Fruit fly (Drosophila melanogaster): ENCODE measurements around the gene CG7179.

CG7179 gene

DNA sequence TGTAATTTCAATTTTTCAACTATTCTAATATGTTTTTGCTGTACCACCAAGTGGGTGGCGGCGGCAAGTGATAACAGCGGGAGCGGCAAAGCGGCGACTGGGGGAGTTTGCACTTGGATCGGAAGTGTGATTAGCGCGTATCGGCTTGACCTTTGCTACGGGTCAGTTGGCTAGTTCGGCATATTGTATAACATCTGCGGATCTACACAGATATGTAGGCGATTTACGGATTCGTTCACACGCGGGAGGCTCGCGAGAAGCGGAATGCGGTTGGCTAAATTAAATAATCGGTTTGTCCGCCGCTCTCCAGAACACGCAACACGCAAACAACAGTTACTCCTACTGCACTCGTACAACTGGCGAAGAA lies 12.2 kb upstream of the CG7179 start:
- TF ChIP-seq EcR (GFP tag; optimal IDR thresholded peaks at IDR 0.05), result no peak
- no peak for TF ChIP-seq CG34367 (tag; optimal IDR thresholded peaks at IDR 0.05)

DNA sequence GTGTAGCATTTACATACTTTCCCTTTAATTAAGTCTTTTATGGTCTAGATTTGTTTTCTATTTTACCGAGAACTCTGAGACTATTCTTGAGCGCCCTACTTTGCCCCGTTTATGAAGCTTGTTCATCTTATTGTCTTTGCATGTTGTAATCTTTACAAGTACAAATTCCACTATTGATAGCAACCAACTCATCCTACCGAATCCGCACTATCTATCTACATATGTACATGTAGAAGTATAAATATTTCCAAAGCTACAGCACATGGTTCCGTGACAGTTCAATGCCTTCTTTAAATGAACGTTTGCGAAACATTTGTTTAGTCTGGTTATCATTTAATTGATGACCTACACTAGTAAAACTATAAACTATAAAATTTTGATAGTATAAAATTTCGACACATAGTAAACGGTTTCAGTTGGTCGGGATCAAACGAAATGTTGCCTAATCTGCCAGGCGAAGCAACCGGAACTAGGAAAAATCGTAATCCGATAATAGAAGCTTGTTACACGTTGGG lies 11.2 kb upstream of the CG7179 start:
- TF ChIP-seq Ets98B (GFP tag; IDR thresholded peaks at IDR 0.05) (peak; percentile 9; the same call in 1 of the 2 replicates), gl (tag; optimal IDR thresholded peaks at IDR 0.05) (no peak)

- TF ChIP-seq Ets98B (GFP tag; IDR thresholded peaks at IDR 0.05) (peak; percentile 86), Pif1A (GFP tag; optimal IDR thresholded peaks at IDR 0.05) (peak; percentile 80), gl (tag; optimal IDR thresholded peaks at IDR 0.05) (peak; percentile 51), CG34367 (tag; optimal IDR thresholded peaks at IDR 0.05) (peak; percentile 59), CG15710 (tag; optimal IDR thresholded peaks at IDR 0.05) (no peak), CG4496 (GFP tag; IDR thresholded peaks at IDR 0.05) (peak; percentile 91), D1 (tag; optimal IDR thresholded peaks at IDR 0.05) (no peak), Snoo (tag; optimal IDR thresholded peaks at IDR 0.05) (no peak), CG32121 (GFP tag; IDR thresholded peaks at IDR 0.05) (peak; percentile 79), CG10348 (GFP tag; IDR thresholded peaks at IDR 0.05) (no peak), CG13204 (GFP tag; optimal IDR thresholded peaks at IDR 0.05) (no peak), CG8159 (tag; optimal IDR thresholded peaks at IDR 0.05) (peak; percentile 68), CG12605 (GFP tag; IDR thresholded peaks at IDR 0.05) (peak; percentile 82), Pif1B (GFP tag; optimal IDR thresholded peaks at IDR 0.05) (peak; percentile 79), CG17806 (tag; optimal IDR thresholded peaks at IDR 0.05) (no peak), fd96Ca (GFP tag; IDR thresholded peaks at IDR 0.05) (peak; percentile 74), CG14655 (GFP tag; optimal IDR thresholded peaks at IDR 0.05) (peak; percentile 80), CG9948 (tag; optimal IDR thresholded peaks at IDR 0.05) (no peak), CG8301 (tag; optimal IDR thresholded peaks at IDR 0.05) (peak; percentile 80), EcR (GFP tag; optimal IDR thresholded peaks at IDR 0.05) (no peak), rn (GFP tag; IDR thresholded peaks at IDR 0.05) (0 out of 2 replicates have a peak, but pooled peaks have one; percentile 7)
Observed at dm6 chr2L:7782788-7783401, 5.1 kb upstream of the CG7179 start, which contains the start of gene Brd7-9. Gene Brd7-9 (plus strand): TSS chr2L:7782865.

dm6 chr2L:7781165-7781564 lies 3.3 kb upstream of the CG7179 start, which contains the start of gene CG7164:
Gene CG7164 (plus strand): TSS chr2L:7781465.
- TF ChIP-seq Snoo (tag; optimal IDR thresholded peaks at IDR 0.05), result no peak
- no peak for TF ChIP-seq Pif1A (GFP tag; optimal IDR thresholded peaks at IDR 0.05)
- TF ChIP-seq CG13204 (GFP tag; optimal IDR thresholded peaks at IDR 0.05), result no peak
- TF ChIP-seq CG8159 (tag; optimal IDR thresholded peaks at IDR 0.05), result no peak
- TF ChIP-seq rn (GFP tag; IDR thresholded peaks at IDR 0.05), result no peak
- no peak for TF ChIP-seq CG12605 (GFP tag; IDR thresholded peaks at IDR 0.05)
- TF ChIP-seq Pif1B (GFP tag; optimal IDR thresholded peaks at IDR 0.05), result no peak

DNA sequence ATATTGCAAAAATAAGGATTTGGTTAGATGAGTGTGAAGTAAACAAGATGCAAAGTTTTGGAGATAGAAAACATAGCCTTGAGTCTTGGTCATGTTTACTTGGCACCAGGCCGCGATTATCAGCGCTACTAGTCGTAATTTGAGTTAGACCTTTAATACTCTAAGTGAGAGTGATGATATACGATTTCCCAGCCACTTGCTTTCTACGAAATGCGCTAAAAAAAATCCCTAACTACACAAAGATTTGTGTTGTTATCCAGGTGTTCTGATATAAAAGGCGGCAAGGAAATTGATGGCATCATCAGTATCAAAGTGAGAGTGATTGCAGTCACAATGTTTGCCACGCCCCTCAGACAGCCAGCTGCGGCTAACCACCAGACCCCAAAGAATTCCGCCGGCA lies 2.0 kb upstream of the CG7179 start, which contains the start of gene Uro:
Uro (plus strand) TSS at position 301 of the 400 bp plus-strand sequence.
- TF ChIP-seq CG14655 (GFP tag; optimal IDR thresholded peaks at IDR 0.05), result no peak
- no peak for TF ChIP-seq gl (tag; optimal IDR thresholded peaks at IDR 0.05)
- TF ChIP-seq Pif1B (GFP tag; optimal IDR thresholded peaks at IDR 0.05), result no peak
- TF ChIP-seq Snoo (tag; optimal IDR thresholded peaks at IDR 0.05), result no peak
- no peak for TF ChIP-seq Ets98B (GFP tag; IDR thresholded peaks at IDR 0.05)
- TF ChIP-seq CG12605 (GFP tag; IDR thresholded peaks at IDR 0.05), result no peak
- no peak for TF ChIP-seq CG13204 (GFP tag; optimal IDR thresholded peaks at IDR 0.05)
- TF ChIP-seq CG15710 (tag; optimal IDR thresholded peaks at IDR 0.05), result no peak
- TF ChIP-seq CG9948 (tag; optimal IDR thresholded peaks at IDR 0.05), result no peak
- no peak for TF ChIP-seq rn (GFP tag; IDR thresholded peaks at IDR 0.05)
- TF ChIP-seq CG34367 (tag; optimal IDR thresholded peaks at IDR 0.05), result no peak
- TF ChIP-seq fd96Ca (GFP tag; IDR thresholded peaks at IDR 0.05), result no peak
- TF ChIP-seq Pif1A (GFP tag; optimal IDR thresholded peaks at IDR 0.05), result no peak
- no peak for TF ChIP-seq CG17806 (tag; optimal IDR thresholded peaks at IDR 0.05)
- no peak for TF ChIP-seq CG8301 (tag; optimal IDR thresholded peaks at IDR 0.05)
- TF ChIP-seq CG4496 (GFP tag; IDR thresholded peaks at IDR 0.05), result no peak
- no peak for TF ChIP-seq D1 (tag; optimal IDR thresholded peaks at IDR 0.05)

DNA sequence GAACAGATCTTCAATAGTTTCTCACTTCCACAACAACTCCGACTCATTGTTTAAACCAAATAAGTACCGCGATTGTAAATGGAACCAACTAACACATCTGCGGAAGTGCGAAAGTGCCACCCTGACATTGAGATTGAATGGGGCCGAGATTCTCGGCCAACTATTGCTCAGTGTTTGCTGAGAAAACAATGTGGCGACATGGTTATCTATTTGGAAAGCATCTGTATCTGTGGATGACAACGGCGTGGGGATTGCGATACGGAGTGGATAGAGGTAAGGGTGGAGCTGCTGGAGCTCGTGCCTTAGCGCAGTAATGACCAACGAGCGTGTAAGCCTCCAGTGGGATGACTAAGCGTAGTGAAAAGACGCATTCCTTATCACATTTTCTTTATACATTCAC lies 2.6 kb downstream of the CG7179 start:
- TF ChIP-seq CG8159 (tag; optimal IDR thresholded peaks at IDR 0.05) (no peak), CG12605 (GFP tag; IDR thresholded peaks at IDR 0.05) (no peak), fd96Ca (GFP tag; IDR thresholded peaks at IDR 0.05) (no peak), CG9948 (tag; optimal IDR thresholded peaks at IDR 0.05) (no peak), gl (tag; optimal IDR thresholded peaks at IDR 0.05) (no peak), CG8301 (tag; optimal IDR thresholded peaks at IDR 0.05) (no peak), rn (GFP tag; IDR thresholded peaks at IDR 0.05) (no peak), Pif1A (GFP tag; optimal IDR thresholded peaks at IDR 0.05) (no peak), CG10348 (GFP tag; IDR thresholded peaks at IDR 0.05) (no peak)

- TF ChIP-seq fd96Ca (GFP tag; IDR thresholded peaks at IDR 0.05), result no peak
- no peak for TF ChIP-seq CG17806 (tag; optimal IDR thresholded peaks at IDR 0.05)
- no peak for TF ChIP-seq CG10348 (GFP tag; IDR thresholded peaks at IDR 0.05)
- TF ChIP-seq EcR (GFP tag; optimal IDR thresholded peaks at IDR 0.05), result no peak
- TF ChIP-seq CG9948 (tag; optimal IDR thresholded peaks at IDR 0.05), result no peak
- TF ChIP-seq CG8159 (tag; optimal IDR thresholded peaks at IDR 0.05), result peak; percentile 81
Observed at dm6 chr2L:7771891-7772290, 5.9 kb downstream of the CG7179 start.
